Fruit fly (Drosophila melanogaster) whole organism, embryonic: ENCODE data around the gene anchor.

Experiments
- Aef1 ChIP-seq: fragments of 200-800 bp; sonication (Bioruptor generic); IDR thresholded peaks from 3 replicates; pipeline ENCODE4 v1.3.6; 2022; ENCODE audit warnings: missing biosample characterization, missing genetic modification characterization
- Atf-2 ChIP-seq: fragments of 200-800 bp; sonication (Bioruptor generic); optimal IDR thresholded peaks from 2 replicates; lab custom pipeline; 2016; ENCODE audit warnings: missing biosample characterization, missing genetic modification characterization
- B-H1 ChIP-seq: fragments of 200-800 bp; sonication (Bioruptor generic); IDR thresholded peaks from 3 replicates; pipeline ENCODE4 v1.3.6; 2022; ENCODE audit warnings: missing biosample characterization, missing genetic modification characterization
- BEAF-32 ChIP-seq: fragments of 200-800 bp; sonication (Bioruptor generic); optimal IDR thresholded peaks from 3 replicates; lab custom pipeline; 2017; ENCODE audit warnings: missing biosample characterization, missing genetic modification characterization, mild to moderate bottlenecking, moderate library complexity, missing genetic modification reagents
- Bgb ChIP-seq: fragments of 200-800 bp; sonication (Bioruptor generic); IDR thresholded peaks from 2 replicates; pipeline ENCODE4 v1.3.6; 2022; ENCODE audit warnings: missing biosample characterization, missing genetic modification characterization; ENCODE audit not compliant: partially characterized antibody
- CG10565 ChIP-seq: fragments of 200-800 bp; sonication (Bioruptor generic); optimal IDR thresholded peaks from 3 replicates; lab custom pipeline; 2016; ENCODE audit warnings: missing biosample characterization, mild to moderate bottlenecking, missing genetic modification characterization
- CG11504 ChIP-seq: fragments of 200-800 bp; sonication (Bioruptor generic); optimal IDR thresholded peaks from 3 replicates; lab custom pipeline; 2019; ENCODE audit warnings: missing biosample characterization, mild to moderate bottlenecking, missing genetic modification characterization, moderate library complexity
- CG11695 ChIP-seq: fragments of 200-800 bp; sonication (Bioruptor generic); IDR thresholded peaks from 3 replicates; pipeline ENCODE4 v1.3.6; 2022; ENCODE audit warnings: missing biosample characterization, missing genetic modification characterization
- CG12219 ChIP-seq: fragments of 200-800 bp; sonication (Bioruptor generic); optimal IDR thresholded peaks from 3 replicates; lab custom pipeline; 2018; ENCODE audit warnings: missing biosample characterization, mild to moderate bottlenecking, missing genetic modification characterization
- CG13296 ChIP-seq: fragments of 200-800 bp; sonication (Bioruptor generic); optimal IDR thresholded peaks from 3 replicates; lab custom pipeline; 2018; ENCODE audit warnings: missing biosample characterization, mild to moderate bottlenecking, missing genetic modification characterization
- CG13894 ChIP-seq: fragments of 200-800 bp; sonication (Bioruptor generic); optimal IDR thresholded peaks from 3 replicates; lab custom pipeline; 2018; ENCODE audit warnings: missing biosample characterization, mild to moderate bottlenecking, missing genetic modification characterization, moderate library complexity
- CG14710 ChIP-seq: fragments of 200-800 bp; sonication (Bioruptor generic); optimal IDR thresholded peaks from 3 replicates; lab custom pipeline; 2019; ENCODE audit warnings: missing biosample characterization, mild to moderate bottlenecking, missing genetic modification characterization, moderate library complexity
- CG15601 ChIP-seq: fragments of 200-800 bp; sonication (Bioruptor generic); optimal IDR thresholded peaks from 3 replicates; lab custom pipeline; 2019; ENCODE audit warnings: missing biosample characterization, mild to moderate bottlenecking, missing genetic modification characterization, moderate library complexity
- CG16863 ChIP-seq: fragments of 200-800 bp; sonication (Bioruptor generic); optimal IDR thresholded peaks from 3 replicates; lab custom pipeline; 2016; ENCODE audit warnings: missing biosample characterization, missing genetic modification characterization
- CG18599 ChIP-seq: fragments of 200-800 bp; sonication (Bioruptor generic); optimal IDR thresholded peaks from 3 replicates; lab custom pipeline; 2017; ENCODE audit warnings: missing biosample characterization, missing genetic modification characterization, mild to moderate bottlenecking, moderate library complexity, missing genetic modification reagents
- CG2120 ChIP-seq: fragments of 200-800 bp; sonication (Bioruptor generic); optimal IDR thresholded peaks from 3 replicates; lab custom pipeline; 2016; ENCODE audit warnings: missing biosample characterization, missing genetic modification characterization
- CG32772 ChIP-seq: fragments of 200-800 bp; sonication (Bioruptor generic); IDR thresholded peaks from 2 replicates; pipeline ENCODE4 v1.3.6; 2022; ENCODE audit warnings: missing biosample characterization, missing genetic modification characterization
- CG6765 ChIP-seq: fragments of 200-800 bp; sonication (Bioruptor generic); optimal IDR thresholded peaks from 3 replicates; lab custom pipeline; 2017; ENCODE audit warnings: missing biosample characterization, mild to moderate bottlenecking, missing genetic modification characterization
- CG6813 ChIP-seq: fragments of 200-800 bp; sonication (Bioruptor generic); optimal IDR thresholded peaks from 2 replicates; lab custom pipeline; 2017; ENCODE audit warnings: missing biosample characterization, missing genetic modification characterization, mild to moderate bottlenecking, moderate library complexity, missing genetic modification reagents
- CG7745 ChIP-seq: fragments of 200-800 bp; sonication (Bioruptor generic); optimal IDR thresholded peaks from 2 replicates; lab custom pipeline; 2018; ENCODE audit warnings: missing biosample characterization, mild to moderate bottlenecking, missing genetic modification characterization, moderate library complexity
- CG7786 ChIP-seq: fragments of 200-800 bp; sonication (Bioruptor generic); optimal IDR thresholded peaks from 2 replicates; lab custom pipeline; 2016; ENCODE audit warnings: missing biosample characterization, missing genetic modification characterization
- CG7928 ChIP-seq: fragments of 200-800 bp; sonication (Bioruptor generic); optimal IDR thresholded peaks from 2 replicates; lab custom pipeline; 2017; ENCODE audit warnings: missing biosample characterization, mild to moderate bottlenecking, missing genetic modification characterization
- CG8281 ChIP-seq: fragments of 200-800 bp; sonication (Bioruptor generic); optimal IDR thresholded peaks from 2 replicates; lab custom pipeline; 2018; ENCODE audit warnings: missing biosample characterization, mild to moderate bottlenecking, missing genetic modification characterization, moderate library complexity
- CTCF ChIP-seq: fragments of 200-800 bp; sonication (Bioruptor generic); optimal IDR thresholded peaks from 2 replicates; lab custom pipeline; 2017; ENCODE audit warnings: missing biosample characterization, mild to moderate bottlenecking, missing genetic modification characterization, moderate library complexity
- Camta ChIP-seq: fragments of 200-800 bp; sonication (Bioruptor generic); optimal IDR thresholded peaks from 2 replicates; lab custom pipeline; 2016; ENCODE audit warnings: missing biosample characterization, missing genetic modification characterization
- CrebB ChIP-seq: fragments of 200-800 bp; sonication (Bioruptor generic); optimal IDR thresholded peaks from 3 replicates; lab custom pipeline; 2018; ENCODE audit warnings: missing biosample characterization, mild to moderate bottlenecking, missing genetic modification characterization
- Deaf1 ChIP-seq: fragments of 200-800 bp; optimal IDR thresholded peaks from 3 replicates; lab custom pipeline; 2019; ENCODE audit warnings: missing biosample characterization, mild to moderate bottlenecking, missing genetic modification characterization, moderate library complexity
- Dref ChIP-seq: fragments of 200-800 bp; sonication (Bioruptor generic); IDR thresholded peaks from 2 replicates; pipeline ENCODE4 v1.3.6; 2022; ENCODE audit warnings: missing biosample characterization, missing genetic modification characterization
- ERR ChIP-seq: fragments of 200-800 bp; sonication (Bioruptor generic); optimal IDR thresholded peaks from 2 replicates; lab custom pipeline; 2016; ENCODE audit warnings: missing biosample characterization, missing genetic modification characterization
- Elba2 ChIP-seq: fragments of 200-800 bp; sonication (Bioruptor generic); optimal IDR thresholded peaks from 3 replicates; lab custom pipeline; 2016; ENCODE audit warnings: missing biosample characterization, missing genetic modification characterization
- HLH3B ChIP-seq: fragments of 200-800 bp; sonication (Bioruptor generic); IDR thresholded peaks from 2 replicates; pipeline ENCODE4 v1.3.6; 2022; ENCODE audit warnings: missing biosample characterization, missing genetic modification characterization
- Hr51 ChIP-seq, 2 experiments: fragments of 200-800 bp; sonication (Bioruptor generic); optimal IDR thresholded peaks; 2 replicates in 1 of 2; 3 replicates in 1 of 2; lab custom pipeline; 2016 to 2018; ENCODE audit warnings: missing biosample characterization in 2 of 2, missing genetic modification characterization in 2 of 2, mild to moderate bottlenecking in 1 of 2, moderate library complexity in 1 of 2
- Lim3 ChIP-seq: fragments of 200-800 bp; sonication (Bioruptor generic); IDR thresholded peaks from 2 replicates; pipeline ENCODE4 v1.3.6; 2022; ENCODE audit warnings: missing biosample characterization, missing genetic modification characterization
- Meics ChIP-seq: fragments of 200-800 bp; sonication (Bioruptor generic); optimal IDR thresholded peaks from 2 replicates; lab custom pipeline; 2017; ENCODE audit warnings: missing biosample characterization, mild to moderate bottlenecking, missing genetic modification characterization
- Mrtf ChIP-seq: fragments of 200-800 bp; sonication (Bioruptor generic); IDR thresholded peaks from 3 replicates; pipeline ENCODE4 v1.3.6; 2022; ENCODE audit warnings: missing biosample characterization, missing genetic modification characterization
- NK7.1 ChIP-seq: fragments of 200-800 bp; sonication (Bioruptor generic); optimal IDR thresholded peaks from 3 replicates; lab custom pipeline; 2016; ENCODE audit warnings: missing biosample characterization, missing genetic modification characterization
- Opbp ChIP-seq: fragments of 200-800 bp; sonication (Bioruptor generic); IDR thresholded peaks from 3 replicates; pipeline ENCODE4 v1.3.6; 2022; ENCODE audit warnings: missing biosample characterization, missing genetic modification characterization; ENCODE audit not compliant: partially characterized antibody
- Vsx1 ChIP-seq: fragments of 200-800 bp; sonication (Bioruptor generic); optimal IDR thresholded peaks from 2 replicates; lab custom pipeline; 2017; ENCODE audit warnings: missing biosample characterization, mild to moderate bottlenecking, missing genetic modification characterization, missing genetic modification reagents
- ara ChIP-seq: fragments of 200-800 bp; sonication (Bioruptor generic); IDR thresholded peaks from 2 replicates; pipeline ENCODE4 v1.3.6; 2022; ENCODE audit warnings: missing biosample characterization, missing genetic modification characterization
- eyg ChIP-seq: fragments of 200-800 bp; sonication (Bioruptor generic); optimal IDR thresholded peaks from 3 replicates; lab custom pipeline; 2016; ENCODE audit warnings: missing biosample characterization, missing genetic modification characterization
- gcm2 ChIP-seq: fragments of 200-800 bp; sonication (Bioruptor generic); optimal IDR thresholded peaks from 2 replicates; lab custom pipeline; 2016; ENCODE audit warnings: missing biosample characterization, missing genetic modification characterization
- gem ChIP-seq: fragments of 200-800 bp; sonication (Bioruptor generic); optimal IDR thresholded peaks from 2 replicates; lab custom pipeline; 2019; ENCODE audit warnings: missing biosample characterization, mild to moderate bottlenecking, missing genetic modification characterization, moderate library complexity
- hb ChIP-seq: fragments of 200-800 bp; sonication (Bioruptor generic); IDR thresholded peaks from 3 replicates; pipeline ENCODE4 v1.3.6; 2022; ENCODE audit warnings: missing biosample characterization, missing genetic modification characterization; ENCODE audit not compliant: partially characterized antibody
- jigr1 ChIP-seq: fragments of 200-800 bp; sonication (Bioruptor generic); IDR thresholded peaks from 3 replicates; pipeline ENCODE4 v1.3.6; 2022; ENCODE audit warnings: missing biosample characterization, missing genetic modification characterization
- schlank ChIP-seq: fragments of 200-800 bp; sonication (Bioruptor generic); optimal IDR thresholded peaks from 2 replicates; lab custom pipeline; 2018; ENCODE audit warnings: missing biosample characterization, mild to moderate bottlenecking, missing genetic modification characterization
- ssp ChIP-seq: fragments of 200-800 bp; sonication (Bioruptor generic); IDR thresholded peaks from 2 replicates; pipeline ENCODE4 v1.3.6; 2022; ENCODE audit warnings: missing biosample characterization, missing genetic modification characterization
- tgo ChIP-seq: fragments of 200-800 bp; sonication (Bioruptor generic); IDR thresholded peaks from 3 replicates; pipeline ENCODE4 v1.3.6; 2022; ENCODE audit warnings: missing biosample characterization, missing genetic modification characterization
- trh ChIP-seq: fragments of 200-800 bp; sonication (Bioruptor generic); optimal IDR thresholded peaks from 2 replicates; lab custom pipeline; 2016; ENCODE audit warnings: missing biosample characterization, missing genetic modification characterization
- ttk ChIP-seq: fragments of 200-800 bp; sonication (Bioruptor generic); IDR thresholded peaks from 2 replicates; pipeline ENCODE4 v2.1.2; 2022; ENCODE audit warnings: missing biosample characterization, missing genetic modification characterization

The anchor gene

dm6 chr3L:17608185-17609067, 13.2 kb upstream of the anchor start (continued):
- TF ChIP-seq tgo (GFP tag; lab: Robert Waterston, UW), result no peak
- TF ChIP-seq Bgb (GFP tag; lab: Robert Waterston, UW), result no peak
- TF ChIP-seq Mrtf (GFP tag; lab: Robert Waterston, UW), result no peak
- no peak for TF ChIP-seq CG2120 (GFP tag; lab: Kevin White, UChicago)
- TF ChIP-seq gem (tag; lab: Kevin White, UChicago), result peak; percentile 14
- no peak for TF ChIP-seq BEAF-32 (GFP tag; lab: Kevin White, UChicago)
- TF ChIP-seq ara, result no peak
- no peak for TF ChIP-seq CrebB (tag; lab: Kevin White, UChicago)
- TF ChIP-seq CG7745 (tag; lab: Kevin White, UChicago), result no peak
- no peak for TF ChIP-seq Meics (GFP tag; lab: Kevin White, UChicago)
- no peak for TF ChIP-seq eyg
- no peak for TF ChIP-seq Aef1 (GFP tag; lab: Robert Waterston, UW)
- TF ChIP-seq CG18599 (GFP tag; lab: Kevin White, UChicago), result no peak
- TF ChIP-seq schlank (tag; lab: Kevin White, UChicago), result no peak
- TF ChIP-seq ttk, result no peak
- TF ChIP-seq CG16863 (GFP tag; lab: Kevin White, UChicago), result no peak
- TF ChIP-seq NK7.1 (GFP tag; lab: Kevin White, UChicago), result no peak
- no peak for TF ChIP-seq jigr1 (GFP tag; lab: Robert Waterston, UW)
- no peak for TF ChIP-seq ssp
- no peak for TF ChIP-seq CG6813 (GFP tag; lab: Kevin White, UChicago)
- no peak for TF ChIP-seq CG32772 (GFP tag; lab: Robert Waterston, UW)
- no peak for TF ChIP-seq CG15601 (tag; lab: Kevin White, UChicago)
- TF ChIP-seq hb (GFP tag; lab: Robert Waterston, UW), result no peak
- TF ChIP-seq CG10565 (GFP tag; lab: Kevin White, UChicago), result no peak
- TF ChIP-seq HLH3B (GFP tag; lab: Robert Waterston, UW), result no peak
- no peak for TF ChIP-seq CG7786 (GFP tag; lab: Kevin White, UChicago)
- no peak for TF ChIP-seq CG13296
- TF ChIP-seq B-H1 (GFP tag; lab: Robert Waterston, UW), result no peak
- TF ChIP-seq Deaf1 (tag; lab: Kevin White, UChicago), result no peak
- no peak for TF ChIP-seq CG13894 (tag; lab: Kevin White, UChicago)
- TF ChIP-seq CTCF (GFP tag; lab: Kevin White, UChicago), result no peak
- no peak for TF ChIP-seq CG6765 (GFP tag; lab: Kevin White, UChicago)
- TF ChIP-seq Atf-2 (GFP tag; lab: Kevin White, UChicago), result no peak
- no peak for TF ChIP-seq CG7928 (GFP tag; lab: Kevin White, UChicago)
- TF ChIP-seq CG11504 (tag; lab: Kevin White, UChicago), result peak; percentile 47
- TF ChIP-seq Dref (GFP tag; lab: Robert Waterston, UW), result no peak
- TF ChIP-seq Vsx1, result no peak
- TF ChIP-seq Lim3 (GFP tag; lab: Robert Waterston, UW), result no peak
- no peak for TF ChIP-seq gcm2
- no peak for TF ChIP-seq Elba2 (GFP tag; lab: Kevin White, UChicago)
- no peak for TF ChIP-seq CG14710 (tag; lab: Kevin White, UChicago)
- TF ChIP-seq Camta (GFP tag; lab: Kevin White, UChicago), result no peak
- no peak for TF ChIP-seq CG12219 (GFP tag; lab: Kevin White, UChicago)
- TF ChIP-seq Opbp, result no peak
- no peak for TF ChIP-seq trh (GFP tag; lab: Kevin White, UChicago)
- TF ChIP-seq Hr51 (GFP tag; optimal IDR thresholded peaks at IDR 0.05; lab: Kevin White, UChicago), result no peak
- no peak for TF ChIP-seq CG8281
- no peak for TF ChIP-seq ERR (GFP tag; lab: Kevin White, UChicago)
- no peak for TF ChIP-seq CG11695 (GFP tag; lab: Robert Waterston, UW)
